Fruit fly (Drosophila melanogaster): ENCODE measurements around the gene CG4080.
A peak's percentile ranks its signal among the peaks of the same experiment; 100 is the strongest.

The CG4080 gene

dm6 chr3L:9360217-9360692, 38.8 kb downstream of the CG4080 start, which contains the start of gene Pdxk (continued):
- TF ChIP-seq Xrp1 (GFP tag; IDR thresholded peaks at IDR 0.05), result 0 out of 2 replicates have a peak, but pooled peaks have one; percentile 26
- TF ChIP-seq CG10565 (GFP tag; optimal IDR thresholded peaks at IDR 0.05), result no peak
- peak; percentile 22 for TF ChIP-seq Fer3 (tag; optimal IDR thresholded peaks at IDR 0.05)
- TF ChIP-seq CG12299 (tag; optimal IDR thresholded peaks at IDR 0.05), result peak; percentile 28
- TF ChIP-seq CG10543 (GFP tag; optimal IDR thresholded peaks at IDR 0.05), result peak; percentile 94
- TF ChIP-seq CG13296 (GFP tag; optimal IDR thresholded peaks at IDR 0.05), result peak; percentile 70
- TF ChIP-seq GATAe (GFP tag; conservative IDR thresholded peaks at IDR 0.05), result peak; percentile 89
- TF ChIP-seq caup (GFP tag; optimal IDR thresholded peaks at IDR 0.05; ENCODE audit: severe bottlenecking), result peak; percentile 45
- peak; percentile 24 for TF ChIP-seq Jarid2 (GFP tag; optimal IDR thresholded peaks at IDR 0.05)
- TF ChIP-seq sens (GFP tag), result peak; percentile 58
- peak; percentile 59 for TF ChIP-seq wek (GFP tag; optimal IDR thresholded peaks at IDR 0.05)
- TF ChIP-seq CG34376 (GFP tag; optimal IDR thresholded peaks at IDR 0.05), result peak; percentile 93
- no peak for TF ChIP-seq Dbx (GFP tag; IDR thresholded peaks at IDR 0.05)
- TF ChIP-seq kni (GFP tag; optimal IDR thresholded peaks at IDR 0.05), result peak; percentile 44
- TF ChIP-seq CG1233 (GFP tag; optimal IDR thresholded peaks at IDR 0.05), result peak; percentile 6
- TF ChIP-seq pita (GFP tag; optimal IDR thresholded peaks at IDR 0.05), result no peak
- peak; percentile 5; the same call in 1 of the 2 replicates for TF ChIP-seq slbo (GFP tag; IDR thresholded peaks at IDR 0.05)
- TF ChIP-seq z (GFP tag; IDR thresholded peaks at IDR 0.05), result peak; percentile 94
- TF ChIP-seq CG2712 (tag; optimal IDR thresholded peaks at IDR 0.05), result peak; percentile 10
- TF ChIP-seq BEAF-32 (GFP tag; optimal IDR thresholded peaks at IDR 0.05), result peak; percentile 38
- TF ChIP-seq CG31441 (GFP tag; IDR thresholded peaks at IDR 0.05), result 0 out of 2 replicates have a peak, but pooled peaks have one; percentile 21
- no peak for TF ChIP-seq CG5953 (GFP tag; IDR thresholded peaks at IDR 0.05)
- peak; percentile 43 for TF ChIP-seq stwl (tag; optimal IDR thresholded peaks at IDR 0.05)
- peak; percentile 94 for TF ChIP-seq sug (tag; optimal IDR thresholded peaks at IDR 0.05)
- 0 out of 4 replicates have a peak, but pooled peaks have one; percentile 40 for TF ChIP-seq Dll (GFP tag; IDR thresholded peaks at IDR 0.05; ENCODE audit: partially characterized antibody)
- peak; percentile 40 for TF ChIP-seq twi (tag; optimal IDR thresholded peaks at IDR 0.05)
- TF ChIP-seq CG9797 (GFP tag; optimal IDR thresholded peaks at IDR 0.05), result peak; percentile 49
- TF ChIP-seq crol (GFP tag; IDR thresholded peaks at IDR 0.05), result peak; percentile 78
- peak; percentile 74 for TF ChIP-seq cg (GFP tag; optimal IDR thresholded peaks at IDR 0.05)
- TF ChIP-seq Hr39 (optimal IDR thresholded peaks at IDR 0.05), result no peak
- peak; percentile 31 for TF ChIP-seq Fer1 (GFP tag; optimal IDR thresholded peaks at IDR 0.05)
- TF ChIP-seq Scr (GFP tag; IDR thresholded peaks at IDR 0.05; ENCODE audit: partially characterized antibody), result 0 out of 2 replicates have a peak, but pooled peaks have one; percentile 39
- peak in 1 of 2 experiments; percentile 43 for TF ChIP-seq Trl (optimal IDR thresholded peaks at IDR 0.05)
- no peak for TF ChIP-seq Trl (GFP tag; optimal IDR thresholded peaks at IDR 0.05)
- TF ChIP-seq CG11723 (GFP tag; optimal IDR thresholded peaks at IDR 0.05), result no peak
- TF ChIP-seq CG12071 (GFP tag; optimal IDR thresholded peaks at IDR 0.05), result peak; percentile 22
- TF ChIP-seq lbe (GFP tag; optimal IDR thresholded peaks at IDR 0.05), result peak; percentile 5
- no peak for TF ChIP-seq CG8290 (GFP tag; optimal IDR thresholded peaks at IDR 0.05)
- TF ChIP-seq CG8290 (tag; optimal IDR thresholded peaks at IDR 0.05), result peak in 1 of 2 experiments; percentile 67
- 0 out of 2 replicates have a peak, but pooled peaks have one; percentile 34 for TF ChIP-seq sna (GFP tag; IDR thresholded peaks at IDR 0.05; ENCODE audit: partially characterized antibody)
- TF ChIP-seq gfzf (GFP tag; optimal IDR thresholded peaks at IDR 0.05), result peak; percentile 63
- TF ChIP-seq CG34422 (GFP tag; IDR thresholded peaks at IDR 0.05), result peak; percentile 25; the same call in 1 of the 3 replicates
- peak; percentile 59 for TF ChIP-seq chn (GFP tag; optimal IDR thresholded peaks at IDR 0.05)

Data from whole organism, embryonic.